Fruit fly (Drosophila melanogaster) Kc167 (cell line): ENCODE measurements around the gene CG13050.

Experiments used
- Myc ChIP-seq: fragments of >200 bp; optimal IDR thresholded peaks from 2 replicates; lab custom pipeline; 2017; ENCODE audit warnings: missing external identifiers
- Sin3A ChIP-seq: fragments of >200 bp; optimal IDR thresholded peaks from 2 replicates; lab custom pipeline; 2018; ENCODE audit warnings: missing external identifiers
- h ChIP-seq: fragments of >200 bp; optimal IDR thresholded peaks from 3 replicates; lab custom pipeline; 2018; ENCODE audit warnings: missing external identifiers
- insv ChIP-seq: fragments of >200 bp; optimal IDR thresholded peaks from 3 replicates; lab custom pipeline; 2018; ENCODE audit warnings: missing external identifiers
- psq ChIP-seq: fragments of >200 bp; optimal IDR thresholded peaks from 2 replicates; lab custom pipeline; 2017; ENCODE audit warnings: missing external identifiers
- ttk ChIP-seq: sonication (Bioruptor generic); optimal IDR thresholded peaks from 2 replicates; lab custom pipeline; 2017; ENCODE audit warnings: missing external identifiers

CG13050 gene

dm6 chr3L:16281880-16282556, 2.9 kb upstream of the CG13050 start, which contains the start of gene CG13049:
Gene CG13049, minus strand, starts transcription at chr3L:16281930.
- TF ChIP-seq ttk (lab: Kevin White, UChicago) (no peak), Myc (lab: Kevin White, UChicago) (no peak), insv (lab: Kevin White, UChicago) (no peak), psq (lab: Kevin White, UChicago) (no peak), h (no peak), Sin3A (lab: Kevin White, UChicago) (no peak)

DNA sequence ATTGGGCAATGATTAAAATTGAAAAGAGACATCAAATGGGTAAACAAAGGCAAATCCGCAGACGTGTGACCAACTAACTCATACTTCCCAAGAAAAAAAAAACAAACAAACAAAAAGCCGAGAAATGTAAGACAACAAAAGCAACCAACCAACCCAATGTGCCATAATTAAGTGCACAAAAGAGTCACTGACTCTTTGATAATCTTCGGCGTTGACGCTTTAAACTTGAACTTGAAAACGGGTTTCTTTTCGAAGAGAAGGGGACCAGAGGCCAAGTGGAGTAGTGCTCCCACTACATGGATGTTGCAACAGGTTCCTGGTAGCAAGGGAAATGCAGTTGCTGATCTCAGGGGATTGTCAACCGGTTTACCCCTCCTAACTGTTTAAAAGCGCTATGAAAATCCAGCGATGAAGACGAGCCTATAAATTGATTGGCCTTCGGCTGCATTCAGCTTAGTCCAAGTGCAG, 950 bp upstream of the CG13050 start, which contains the start of gene CG13064:
Gene CG13064, plus strand, starts transcription at position 418 of the 468 bp plus-strand sequence.
- TF ChIP-seq Sin3A (lab: Kevin White, UChicago) (no peak), Myc (lab: Kevin White, UChicago) (no peak), ttk (lab: Kevin White, UChicago) (no peak), h (no peak), psq (lab: Kevin White, UChicago) (no peak), insv (lab: Kevin White, UChicago) (no peak)

dm6 chr3L:16277135-16277534, 1.9 kb downstream of the CG13050 start, which contains the start of gene CG13065:
Gene CG13065, plus strand, starts transcription at chr3L:16277435.
- TF ChIP-seq Myc (lab: Kevin White, UChicago), result no peak
- TF ChIP-seq ttk (lab: Kevin White, UChicago), result no peak
- no peak for TF ChIP-seq insv (lab: Kevin White, UChicago)
- TF ChIP-seq h, result no peak
- no peak for TF ChIP-seq psq (lab: Kevin White, UChicago)
- TF ChIP-seq Sin3A (lab: Kevin White, UChicago), result no peak

dm6 chr3L:16275391-16276017, 3.6 kb downstream of the CG13050 start:
- no peak for TF ChIP-seq Sin3A (lab: Kevin White, UChicago)

- no peak for TF ChIP-seq Sin3A (lab: Kevin White, UChicago)
- TF ChIP-seq Myc (lab: Kevin White, UChicago), result no peak
- TF ChIP-seq h, result no peak
- no peak for TF ChIP-seq psq (lab: Kevin White, UChicago)
- no peak for TF ChIP-seq ttk (lab: Kevin White, UChicago)
- no peak for TF ChIP-seq insv (lab: Kevin White, UChicago)
Observed at dm6 chr3L:16272338-16272959, 6.6 kb downstream of the CG13050 start, which contains the start of gene CG13066. Gene CG13066, plus strand, starts transcription at chr3L:16272909.

- TF ChIP-seq psq (lab: Kevin White, UChicago), result no peak
- TF ChIP-seq Sin3A (lab: Kevin White, UChicago), result no peak
Observed at dm6 chr3L:16270802-16271332, 8.2 kb downstream of the CG13050 start, which contains the start of the genes CG34248 and CG13067. Gene CG34248, minus strand, starts transcription at chr3L:16270902. Gene CG13067, plus strand, starts transcription at chr3L:16271282.

- TF ChIP-seq insv (lab: Kevin White, UChicago), result no peak
- TF ChIP-seq Myc (lab: Kevin White, UChicago), result no peak
- TF ChIP-seq h, result no peak
- TF ChIP-seq psq (lab: Kevin White, UChicago), result no peak
- no peak for TF ChIP-seq ttk (lab: Kevin White, UChicago)
- TF ChIP-seq Sin3A (lab: Kevin White, UChicago), result no peak
Observed at dm6 chr3L:16269092-16269491, 10.0 kb downstream of the CG13050 start, which contains the start of gene CG13068. Gene CG13068, plus strand, starts transcription at chr3L:16269392.

DNA sequence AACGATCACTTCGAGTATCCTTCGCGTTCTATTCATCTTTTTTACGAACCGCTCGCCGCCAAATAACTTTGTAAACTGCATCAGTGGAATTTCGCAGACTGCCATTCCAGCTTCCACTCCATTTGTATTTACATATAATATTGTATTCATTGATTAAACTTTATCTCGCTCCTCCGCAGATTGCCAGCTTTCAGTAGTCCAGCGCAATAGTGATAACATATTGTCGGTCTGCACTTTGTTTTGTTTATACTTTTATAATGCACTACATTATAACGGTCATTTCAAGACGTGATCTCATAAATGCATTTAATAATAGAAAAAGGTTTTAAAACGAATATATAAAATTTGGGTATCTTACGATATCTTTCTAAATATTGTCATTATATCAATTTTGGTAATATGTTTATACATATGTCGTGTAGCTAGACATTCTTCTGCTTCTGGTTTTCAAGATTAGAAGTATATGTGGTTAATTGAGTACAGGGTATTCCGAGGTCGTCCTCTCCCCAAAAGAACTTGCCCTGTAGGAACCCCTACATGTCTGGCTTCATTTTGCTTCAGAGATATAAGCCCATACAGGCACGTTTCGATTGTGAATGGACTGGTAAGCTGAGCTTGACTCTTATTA, 10.9 kb downstream of the CG13050 start, which contains the start of gene CG4950:
Gene CG4950, minus strand, starts transcription at position 51 of the 628 bp plus-strand sequence.
- TF ChIP-seq psq (lab: Kevin White, UChicago) (no peak), ttk (lab: Kevin White, UChicago) (no peak), h (no peak), Myc (lab: Kevin White, UChicago) (no peak), insv (lab: Kevin White, UChicago) (no peak), Sin3A (lab: Kevin White, UChicago) (no peak)

dm6 chr3L:16265000-16265399, 14.1 kb downstream of the CG13050 start, which contains the start of the genes CG13051 and CG13069:
Gene CG13051, minus strand, starts transcription at chr3L:16265100.
Gene CG13069, plus strand, starts transcription at chr3L:16265385.
- TF ChIP-seq Myc (lab: Kevin White, UChicago), result no peak
- no peak for TF ChIP-seq Sin3A (lab: Kevin White, UChicago)
- TF ChIP-seq psq (lab: Kevin White, UChicago), result no peak
- no peak for TF ChIP-seq insv (lab: Kevin White, UChicago)
- no peak for TF ChIP-seq ttk (lab: Kevin White, UChicago)
- TF ChIP-seq h, result no peak

DNA sequence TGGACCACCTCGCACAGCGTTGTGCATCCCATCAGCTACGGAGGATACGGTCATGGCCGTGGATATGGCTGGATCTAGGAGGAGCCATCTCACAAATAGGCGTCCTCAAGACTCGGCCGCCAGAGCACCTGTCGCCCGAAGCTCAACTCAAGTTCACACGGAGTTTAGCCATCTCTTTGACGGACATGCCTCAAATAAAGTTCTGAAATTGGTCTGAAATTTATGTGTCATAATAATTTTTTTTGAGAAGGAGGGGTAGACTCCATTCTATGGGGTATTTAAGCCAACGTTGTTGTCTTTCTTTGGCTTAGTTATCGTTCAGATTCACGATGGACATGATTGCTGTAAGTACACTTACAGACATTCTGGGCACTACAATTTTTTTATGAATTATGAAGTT, 16.0 kb downstream of the CG13050 start, which contains the start of gene CG13070:
Gene CG13070, plus strand, starts transcription at position 301 of the 400 bp plus-strand sequence.
- TF ChIP-seq Sin3A (lab: Kevin White, UChicago) (no peak), Myc (lab: Kevin White, UChicago) (no peak), ttk (lab: Kevin White, UChicago) (no peak), insv (lab: Kevin White, UChicago) (no peak), psq (lab: Kevin White, UChicago) (no peak), h (no peak)
